Fruit fly (Drosophila melanogaster) Kc167 (cell line): Measurements from ENCODE around the gene CG6294.

ENCODE experiments used
- Myc ChIP-seq: fragments of >200 bp; optimal IDR thresholded peaks from 2 replicates; lab custom pipeline; 2017; ENCODE audit warnings: missing external identifiers
- Sin3A ChIP-seq: fragments of >200 bp; optimal IDR thresholded peaks from 2 replicates; lab custom pipeline; 2018; ENCODE audit warnings: missing external identifiers
- h ChIP-seq: fragments of >200 bp; optimal IDR thresholded peaks from 3 replicates; lab custom pipeline; 2018; ENCODE audit warnings: missing external identifiers
- insv ChIP-seq: fragments of >200 bp; optimal IDR thresholded peaks from 3 replicates; lab custom pipeline; 2018; ENCODE audit warnings: missing external identifiers
- psq ChIP-seq: fragments of >200 bp; optimal IDR thresholded peaks from 2 replicates; lab custom pipeline; 2017; ENCODE audit warnings: missing external identifiers
- ttk ChIP-seq: sonication (Bioruptor generic); optimal IDR thresholded peaks from 2 replicates; lab custom pipeline; 2017; ENCODE audit warnings: missing external identifiers

Gene CG6294

dm6 chrX:15475367-15475789 is 12.9 kb downstream of the CG6294 start, which contains the start of gene mh:
TSS of gene mh (minus strand) at chrX:15475400.
- no peak for TF ChIP-seq Sin3A (lab: Kevin White, UChicago)
- TF ChIP-seq h, result no peak
- no peak for TF ChIP-seq psq (lab: Kevin White, UChicago)
- no peak for TF ChIP-seq Myc (lab: Kevin White, UChicago)
- TF ChIP-seq insv (lab: Kevin White, UChicago), result no peak
- TF ChIP-seq ttk (lab: Kevin White, UChicago), result no peak

dm6 chrX:15475791-15476190 is 13.3 kb downstream of the CG6294 start, which contains the start of gene CG6324:
TSS of gene CG6324 (plus strand) at chrX:15476091.
- TF ChIP-seq Sin3A (lab: Kevin White, UChicago), result no peak
- no peak for TF ChIP-seq h
- no peak for TF ChIP-seq ttk (lab: Kevin White, UChicago)
- TF ChIP-seq insv (lab: Kevin White, UChicago), result no peak
- no peak for TF ChIP-seq psq (lab: Kevin White, UChicago)
- no peak for TF ChIP-seq Myc (lab: Kevin White, UChicago)

- TF ChIP-seq insv (lab: Kevin White, UChicago) (no peak), ttk (lab: Kevin White, UChicago) (no peak), Myc (lab: Kevin White, UChicago) (no peak), Sin3A (lab: Kevin White, UChicago) (no peak), psq (lab: Kevin White, UChicago) (no peak)
These were observed 19.7 kb downstream of the CG6294 start, which contains the start of gene CG6340 for dm6 chrX:15482236-15482660. TSS of gene CG6340 (plus strand) at chrX:15482374.

dm6 chrX:15483010-15483802 is 20.7 kb downstream of the CG6294 start:
- no peak for TF ChIP-seq psq (lab: Kevin White, UChicago)
- TF ChIP-seq insv (lab: Kevin White, UChicago), result no peak
- TF ChIP-seq Myc (lab: Kevin White, UChicago), result no peak
- no peak for TF ChIP-seq Sin3A (lab: Kevin White, UChicago)

dm6 chrX:15484451-15485032 is 22.0 kb downstream of the CG6294 start:
- TF ChIP-seq psq (lab: Kevin White, UChicago), result no peak

- TF ChIP-seq insv (lab: Kevin White, UChicago), result no peak
- TF ChIP-seq ttk (lab: Kevin White, UChicago), result no peak
- TF ChIP-seq h, result no peak
- TF ChIP-seq Myc (lab: Kevin White, UChicago), result no peak
- TF ChIP-seq Sin3A (lab: Kevin White, UChicago), result no peak
- TF ChIP-seq psq (lab: Kevin White, UChicago), result no peak
These were observed 24.2 kb downstream of the CG6294 start, which contains the start of gene Gmap for dm6 chrX:15486682-15487081. TSS of gene Gmap (plus strand) at chrX:15486922.

dm6 chrX:15490519-15490918 is 28.0 kb downstream of the CG6294 start:
- TF ChIP-seq psq (lab: Kevin White, UChicago) (no peak), insv (lab: Kevin White, UChicago) (no peak), h (no peak), ttk (lab: Kevin White, UChicago) (no peak), Sin3A (lab: Kevin White, UChicago) (no peak), Myc (lab: Kevin White, UChicago) (no peak)

- TF ChIP-seq psq (lab: Kevin White, UChicago) (no peak), h (no peak), Sin3A (lab: Kevin White, UChicago) (no peak), insv (lab: Kevin White, UChicago) (no peak), Myc (lab: Kevin White, UChicago) (no peak), ttk (lab: Kevin White, UChicago) (no peak)
These were observed 33.3 kb downstream of the CG6294 start for dm6 chrX:15495600-15496379.

- TF ChIP-seq insv (lab: Kevin White, UChicago) (no peak), psq (lab: Kevin White, UChicago) (no peak), h (no peak), Sin3A (lab: Kevin White, UChicago) (no peak), Myc (lab: Kevin White, UChicago) (no peak), ttk (lab: Kevin White, UChicago) (no peak)
These were observed 34.3 kb downstream of the CG6294 start for dm6 chrX:15496651-15497409.

dm6 chrX:15497440-15498271 is 35.1 kb downstream of the CG6294 start:
- TF ChIP-seq ttk (lab: Kevin White, UChicago), result no peak
- no peak for TF ChIP-seq Myc (lab: Kevin White, UChicago)
- TF ChIP-seq h, result no peak
- TF ChIP-seq psq (lab: Kevin White, UChicago), result no peak
- no peak for TF ChIP-seq Sin3A (lab: Kevin White, UChicago)
- no peak for TF ChIP-seq insv (lab: Kevin White, UChicago)
